Worm (Caenorhabditis elegans): ENCODE results near the gene K11H12.7.

DNA sequence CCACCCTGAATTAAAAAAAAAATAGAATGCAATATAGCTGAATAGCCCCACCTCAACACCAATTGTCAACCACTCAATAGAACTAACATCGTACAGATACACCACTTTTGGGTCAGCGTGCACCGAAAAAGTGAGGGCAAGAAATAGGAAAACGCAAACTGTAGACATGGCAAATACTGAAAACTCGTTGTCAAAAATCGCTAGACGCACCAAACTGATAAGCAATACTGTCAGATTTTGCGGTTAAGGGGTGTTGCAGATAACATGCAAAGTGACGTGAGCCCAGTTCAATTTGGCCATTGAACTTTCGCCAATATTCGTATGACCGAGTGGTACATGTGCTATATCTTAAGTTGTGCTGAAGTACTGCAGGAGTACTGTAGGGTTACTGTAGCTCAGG, 8.0 kb downstream of the K11H12.7 start, which contains the start of gene K11H12.3:
- TF ChIP-seq nhr-25 (tag; optimal IDR thresholded peaks at IDR 0.05) (no peak), lin-39 (tag; optimal IDR thresholded peaks at IDR 0.05) (no peak), skn-1 (tag; optimal IDR thresholded peaks at IDR 0.05) (no peak), ama-1 (optimal IDR thresholded peaks at IDR 0.05) (no peak), lsy-2 (tag; optimal IDR thresholded peaks at IDR 0.05) (no peak), snpc-4 (tag; optimal IDR thresholded peaks at IDR 0.05) (no peak), nhr-10 (tag; optimal IDR thresholded peaks at IDR 0.05) (no peak)

All from whole organism, L2 larva.